Worm (Caenorhabditis elegans): ENCODE data around the gene hot-2.

Gene hot-2

DNA sequence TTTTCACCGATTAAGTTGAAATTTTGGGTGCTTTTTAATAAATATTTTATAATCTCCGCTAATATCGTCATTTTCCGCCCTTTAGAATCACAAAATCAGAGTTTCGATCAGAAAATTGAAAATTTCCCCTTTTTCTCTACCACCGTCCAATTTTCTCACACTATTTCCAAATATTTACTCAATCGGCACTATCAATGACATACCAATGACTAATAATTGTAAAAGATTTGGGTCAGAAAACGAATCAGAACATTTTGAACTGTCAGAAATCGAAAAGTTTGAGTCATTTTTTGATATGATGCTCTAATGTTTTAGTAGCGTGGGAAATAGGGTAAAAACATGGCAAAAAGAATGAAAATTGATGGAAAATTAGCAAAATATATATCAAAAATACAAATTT, 42.5 kb downstream of the hot-2 start, which contains the start of gene srr-2:
srr-2 (minus strand) TSS at position 73 of the 400 bp plus-strand sequence.
- no peak for TF ChIP-seq dao-5 (tag; optimal IDR thresholded peaks at IDR 0.05)
- TF ChIP-seq W03F9.2 (tag; optimal IDR thresholded peaks at IDR 0.05) = no peak
- no peak for TF ChIP-seq him-1 (tag; optimal IDR thresholded peaks at IDR 0.05)

DNA sequence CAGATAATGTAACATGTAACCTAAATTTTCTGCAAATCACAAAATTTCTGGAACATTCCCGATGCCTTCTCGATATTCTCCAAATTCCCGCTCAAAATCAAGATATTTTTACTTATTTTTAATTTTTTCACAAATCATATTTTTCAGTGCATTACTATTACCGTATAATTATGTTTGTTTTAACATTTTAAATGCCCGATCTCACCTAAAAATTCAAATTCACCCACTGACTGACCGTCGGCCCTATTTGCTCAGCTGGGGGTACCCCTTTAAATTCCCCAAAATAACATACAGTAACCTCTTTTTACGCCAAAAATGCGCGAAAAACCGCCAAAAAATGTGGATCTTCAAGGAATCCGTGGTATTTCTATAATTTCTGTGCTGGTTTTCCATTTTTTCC, 43.1 kb downstream of the hot-2 start, which contains the start of gene oac-49:
oac-49 (plus strand) TSS at position 301 of the 400 bp plus-strand sequence.
- TF ChIP-seq him-1 (tag; optimal IDR thresholded peaks at IDR 0.05) = no peak
- TF ChIP-seq dao-5 (tag; optimal IDR thresholded peaks at IDR 0.05) = no peak
- TF ChIP-seq W03F9.2 (tag; optimal IDR thresholded peaks at IDR 0.05) = no peak

DNA sequence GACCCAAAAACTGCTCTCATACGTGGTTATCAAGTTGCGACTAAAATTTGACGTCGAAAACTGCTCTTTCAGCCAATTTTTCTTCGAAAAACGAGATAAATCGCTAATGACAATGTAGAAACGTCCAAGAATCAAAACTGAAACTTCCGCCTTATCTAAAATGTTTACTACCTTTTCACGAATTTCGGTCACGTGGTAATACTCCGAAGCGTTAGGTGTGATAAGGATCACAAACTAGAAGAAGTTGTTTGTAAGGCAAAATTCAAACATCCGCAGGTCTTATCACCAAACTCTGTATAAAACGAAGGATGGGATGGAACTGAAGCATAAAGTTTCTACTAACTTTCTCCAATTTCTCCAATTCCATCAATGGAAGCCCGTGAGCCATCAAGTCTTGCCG, 55.9 kb downstream of the hot-2 start, which contains the start of gene sqst-3:
sqst-3 (plus strand) TSS at position 370 of the 400 bp plus-strand sequence.
- TF ChIP-seq W03F9.2 (tag; optimal IDR thresholded peaks at IDR 0.05) (no peak), him-1 (tag; optimal IDR thresholded peaks at IDR 0.05) (no peak), dao-5 (tag; optimal IDR thresholded peaks at IDR 0.05) (no peak)

DNA sequence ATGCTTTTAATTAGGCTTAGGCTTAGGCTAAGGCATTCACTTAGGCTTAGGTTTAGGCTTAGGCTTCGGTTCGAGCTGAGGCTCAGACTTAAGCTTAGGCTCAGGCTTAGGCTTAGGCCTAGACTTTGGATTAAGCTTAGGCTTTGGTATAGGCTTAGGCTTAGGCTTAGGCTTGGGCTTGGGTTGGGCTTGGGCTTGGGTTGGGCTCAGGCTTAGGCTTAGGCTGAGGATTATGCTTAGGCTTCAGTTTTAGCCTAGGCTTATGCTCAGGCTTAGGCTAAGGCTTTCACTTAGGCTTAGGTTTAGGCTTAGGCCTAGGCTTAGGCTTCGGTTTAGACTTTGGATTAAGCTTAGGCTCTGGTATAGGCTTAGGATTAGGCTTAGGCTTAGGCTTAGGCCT, 56.6 kb downstream of the hot-2 start:
- TF ChIP-seq dao-5 (tag; optimal IDR thresholded peaks at IDR 0.05) = no peak
- TF ChIP-seq W03F9.2 (tag; optimal IDR thresholded peaks at IDR 0.05) = no peak
- TF ChIP-seq him-1 (tag; optimal IDR thresholded peaks at IDR 0.05) = no peak

DNA sequence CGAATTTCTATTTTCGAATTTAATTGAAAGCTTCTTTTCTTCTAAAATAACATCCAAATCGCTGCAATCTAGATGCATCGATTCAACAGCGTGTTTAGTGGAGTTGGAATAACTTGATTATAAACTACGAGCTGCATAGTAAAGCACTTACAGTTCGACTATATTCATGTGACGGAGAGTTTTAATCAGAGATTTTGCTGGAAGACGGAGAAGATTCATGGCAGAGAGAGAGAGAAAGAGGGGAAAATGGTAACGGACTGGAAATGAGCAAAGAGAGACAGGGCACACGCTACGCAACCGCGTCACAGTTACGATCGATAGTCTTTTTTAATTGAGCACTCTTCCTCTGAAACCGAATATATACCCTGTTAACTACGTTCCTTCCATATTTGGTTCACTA, 58.9 kb downstream of the hot-2 start, which contains the start of gene fbxb-116:
fbxb-116 (plus strand) TSS at position 301 of the 400 bp plus-strand sequence.
- TF ChIP-seq dao-5 (tag; optimal IDR thresholded peaks at IDR 0.05) = no peak
- no peak for TF ChIP-seq him-1 (tag; optimal IDR thresholded peaks at IDR 0.05)
- no peak for TF ChIP-seq W03F9.2 (tag; optimal IDR thresholded peaks at IDR 0.05)

DNA sequence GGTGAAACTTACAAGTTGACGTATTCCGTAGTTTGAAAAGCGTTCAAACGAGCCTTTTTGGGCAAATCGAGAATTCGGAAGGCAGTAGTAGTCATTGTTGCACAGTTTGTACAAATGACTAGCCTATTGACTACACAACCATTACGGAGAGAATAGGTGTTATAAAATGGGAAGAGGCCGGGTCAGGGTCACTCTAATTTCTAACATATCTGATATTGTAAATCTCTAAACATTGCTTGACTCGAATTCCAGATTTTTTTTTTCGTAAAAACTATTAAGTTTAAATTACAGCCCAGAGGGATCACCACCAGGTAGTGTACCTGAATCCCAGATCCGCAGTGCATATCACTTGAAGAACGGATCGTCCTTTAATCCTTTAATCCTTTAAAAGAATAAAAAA, 62.6 kb downstream of the hot-2 start, which contains the start of gene fbxb-2:
fbxb-2 (minus strand) TSS at position 101 of the 400 bp plus-strand sequence.
- no peak for TF ChIP-seq dao-5 (tag; optimal IDR thresholded peaks at IDR 0.05)
- TF ChIP-seq him-1 (tag; optimal IDR thresholded peaks at IDR 0.05) = no peak
